Worm (Caenorhabditis elegans): Measurements from ENCODE around the gene T28H10.2.

T28H10.2 gene

ce11 chrV:12540018-12540417, 27.3 kb upstream of the T28H10.2 start (continued):
- TF ChIP-seq lin-29 (GFP tag; IDR thresholded peaks at IDR 0.05) (no peak), duxl-1 (tag; optimal IDR thresholded peaks at IDR 0.05; ENCODE audit: poor library complexity) (no peak), nhr-6 (tag; optimal IDR thresholded peaks at IDR 0.05) (no peak), zag-1 (tag; optimal IDR thresholded peaks at IDR 0.05) (no peak), hmg-1.1 (GFP tag; IDR thresholded peaks at IDR 0.05) (no peak), dpl-1 (GFP tag; optimal IDR thresholded peaks at IDR 0.05) (no peak), ama-1 (optimal IDR thresholded peaks at IDR 0.05) (peak; percentile 63), daf-19 (GFP tag; conservative IDR thresholded peaks at IDR 0.05) (no peak), Y48G9A.11 (GFP tag; IDR thresholded peaks at IDR 0.05) (no peak), R02D3.7 (tag; optimal IDR thresholded peaks at IDR 0.05) (no peak), ceh-44 (GFP tag; IDR thresholded peaks at IDR 0.05) (no peak), Y105C5A.15 (GFP tag; IDR thresholded peaks at IDR 0.05) (no peak), set-16 (GFP tag; IDR thresholded peaks at IDR 0.05) (no peak), attf-4 (tag; optimal IDR thresholded peaks at IDR 0.05) (no peak), dmd-9 (GFP tag; IDR thresholded peaks at IDR 0.05) (no peak), F10B5.3 (tag; optimal IDR thresholded peaks at IDR 0.05) (no peak), nhr-77 (tag; optimal IDR thresholded peaks at IDR 0.05) (no peak), sdz-12 (GFP tag; optimal IDR thresholded peaks at IDR 0.05) (no peak), nhr-10 (tag; optimal IDR thresholded peaks at IDR 0.05) (no peak), hlh-11 (tag; optimal IDR thresholded peaks at IDR 0.05) (peak; percentile 33), rbr-2 (tag; optimal IDR thresholded peaks at IDR 0.05) (peak; percentile 18), ZK337.2 (GFP tag; IDR thresholded peaks at IDR 0.05) (no peak), snpc-1.2 (GFP tag; IDR thresholded peaks at IDR 0.05) (no peak), F49E8.2 (tag; optimal IDR thresholded peaks at IDR 0.05; ENCODE audit: borderline replicate concordance) (no peak), daf-8 (GFP tag; IDR thresholded peaks at IDR 0.05) (no peak), T26A8.4 (GFP tag; IDR thresholded peaks at IDR 0.05) (no peak), lir-3 (tag; optimal IDR thresholded peaks at IDR 0.05) (no peak), Y5F2A.4 (GFP tag; optimal IDR thresholded peaks at IDR 0.05) (no peak), jun-1 (tag; optimal IDR thresholded peaks at IDR 0.05) (no peak), nhr-76 (tag; optimal IDR thresholded peaks at IDR 0.05) (no peak), mdl-1 (tag; optimal IDR thresholded peaks at IDR 0.05) (no peak), nhr-11 (tag; optimal IDR thresholded peaks at IDR 0.05) (no peak), unc-130 (GFP tag; optimal IDR thresholded peaks at IDR 0.05) (no peak), egl-27 (tag; optimal IDR thresholded peaks at IDR 0.05) (no peak), nhr-42 (GFP tag; IDR thresholded peaks at IDR 0.05) (no peak), egl-43 (GFP tag; IDR thresholded peaks at IDR 0.05) (no peak), lin-13 (GFP tag; optimal IDR thresholded peaks at IDR 0.05) (no peak), mep-1 (tag; optimal IDR thresholded peaks at IDR 0.05) (peak; percentile 31), daf-16 (GFP tag; optimal IDR thresholded peaks at IDR 0.05) (no peak), daf-16 (tag; optimal IDR thresholded peaks at IDR 0.05) (no peak), F37D6.2 (tag; optimal IDR thresholded peaks at IDR 0.05) (no peak), php-3 (GFP tag; IDR thresholded peaks at IDR 0.05) (no peak), lin-1 (GFP tag; IDR thresholded peaks at IDR 0.05) (no peak), mxl-3 (GFP tag; optimal IDR thresholded peaks at IDR 0.05) (peak; percentile 13), mes-2 (tag; optimal IDR thresholded peaks at IDR 0.05; ENCODE audit: poor library complexity, severe bottlenecking) (peak; percentile 34), unc-62 (GFP tag; optimal IDR thresholded peaks at IDR 0.05 in 1 of 2) (peak in 1 of 2 experiments; percentile 84), unc-62 (tag; optimal IDR thresholded peaks at IDR 0.05) (no peak), zfp-3 (GFP tag; conservative IDR thresholded peaks at IDR 0.05) (no peak), ztf-7 (tag; optimal IDR thresholded peaks at IDR 0.05) (no peak), F26F4.8 (GFP tag; conservative IDR thresholded peaks at IDR 0.05) (no peak), D1046.2 (GFP tag; IDR thresholded peaks at IDR 0.05) (no peak), T20F7.1 (GFP tag; optimal IDR thresholded peaks at IDR 0.05) (no peak), ZK546.5 (tag; optimal IDR thresholded peaks at IDR 0.05) (no peak), vab-7 (GFP tag; IDR thresholded peaks at IDR 0.05) (no peak)

Measured in whole organism, L4 larva.